Worm (Caenorhabditis elegans) whole organism, mixed stage, embryonic: Measurements from ENCODE around the gene srw-119.

Experiments used
- M03D4.4 ChIP-seq: sonication (generic microtip); optimal IDR thresholded peaks from 2 replicates; lab custom pipeline; 2017; ENCODE audit warnings: mild to moderate bottlenecking, missing genetic modification characterization, missing compliant biosample characterization
- nhr-237 ChIP-seq: fragments of 150-350 bp; optimal IDR thresholded peaks from 2 replicates; lab custom pipeline; 2014; ENCODE audit warnings: missing biosample characterization, missing genetic modification characterization

ce11 chrV:2999736-3000135, at the start of gene srw-119:
- TF ChIP-seq nhr-237 (tag; lab: Kevin White, UChicago), result no peak
- no peak for TF ChIP-seq M03D4.4 (tag; lab: Kevin White, UChicago)
